Fruit fly (Drosophila melanogaster): Measurements from ENCODE around the gene prd1.
A peak's percentile ranks its signal among the peaks of the same experiment; 100 is the strongest.

prd1 gene

DNA sequence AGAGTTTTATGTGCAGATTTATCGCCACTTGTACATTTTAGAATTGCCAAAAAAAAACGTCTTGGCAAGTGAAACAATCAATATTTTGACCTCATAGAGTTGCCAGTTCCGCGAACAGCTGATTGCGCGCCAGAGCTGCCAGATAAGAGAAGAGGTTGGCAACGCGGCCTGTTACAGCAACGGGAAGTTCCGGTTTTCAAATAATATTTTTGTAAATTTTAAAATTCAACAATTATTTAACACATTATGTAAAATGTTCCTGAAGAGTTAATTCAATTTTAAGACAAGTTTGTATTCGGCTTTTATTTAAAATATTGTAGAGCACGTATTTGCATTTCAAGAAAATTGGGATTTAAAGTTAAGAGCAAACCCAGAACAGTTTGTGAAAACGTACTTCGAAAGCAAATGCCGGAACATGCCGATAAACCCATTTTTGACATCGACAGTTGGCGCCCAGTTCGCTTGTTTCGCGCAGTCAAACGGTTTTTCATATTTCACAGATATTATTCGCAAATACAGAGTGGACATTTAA, at the start of gene prd1, which contains the start of gene HisCl1:
Gene prd1 (minus strand): TSS at position 320 of the 532 bp plus-strand sequence.
Gene HisCl1 (plus strand): TSS at position 482 of the 532 bp plus-strand sequence.
- TF ChIP-seq CG12768 (GFP tag; optimal IDR thresholded peaks at IDR 0.05) (peak; percentile 43), CG5204 (GFP tag; optimal IDR thresholded peaks at IDR 0.05) (no peak), CG1620 (GFP tag; optimal IDR thresholded peaks at IDR 0.05) (peak; percentile 75), CG33017 (tag; optimal IDR thresholded peaks at IDR 0.05) (peak; percentile 63), Crg-1 (GFP tag; optimal IDR thresholded peaks at IDR 0.05) (peak; percentile 76), cnc (optimal IDR thresholded peaks at IDR 0.05) (no peak), bab1 (GFP tag; optimal IDR thresholded peaks at IDR 0.05) (peak; percentile 68), CG14711 (tag; optimal IDR thresholded peaks at IDR 0.05) (peak; percentile 82), toe (GFP tag; optimal IDR thresholded peaks at IDR 0.05) (no peak), CG7045 (GFP tag; optimal IDR thresholded peaks at IDR 0.05) (peak; percentile 75), ovo (GFP tag; optimal IDR thresholded peaks at IDR 0.05) (peak; percentile 63), Clk (GFP tag; optimal IDR thresholded peaks at IDR 0.05) (peak; percentile 62), Mnt (GFP tag; optimal IDR thresholded peaks at IDR 0.05) (peak; percentile 66), CG11617 (GFP tag; optimal IDR thresholded peaks at IDR 0.05) (peak; percentile 80), pad (GFP tag; optimal IDR thresholded peaks at IDR 0.05) (peak; percentile 65), CG7101 (tag; optimal IDR thresholded peaks at IDR 0.05) (peak; percentile 79), tj (GFP tag; optimal IDR thresholded peaks at IDR 0.05) (peak; percentile 38), Hr96 (GFP tag; optimal IDR thresholded peaks at IDR 0.05) (no peak), cic (GFP tag; optimal IDR thresholded peaks at IDR 0.05) (peak; percentile 26), kay (GFP tag; ENCODE audit: borderline replicate concordance) (no peak)

DNA sequence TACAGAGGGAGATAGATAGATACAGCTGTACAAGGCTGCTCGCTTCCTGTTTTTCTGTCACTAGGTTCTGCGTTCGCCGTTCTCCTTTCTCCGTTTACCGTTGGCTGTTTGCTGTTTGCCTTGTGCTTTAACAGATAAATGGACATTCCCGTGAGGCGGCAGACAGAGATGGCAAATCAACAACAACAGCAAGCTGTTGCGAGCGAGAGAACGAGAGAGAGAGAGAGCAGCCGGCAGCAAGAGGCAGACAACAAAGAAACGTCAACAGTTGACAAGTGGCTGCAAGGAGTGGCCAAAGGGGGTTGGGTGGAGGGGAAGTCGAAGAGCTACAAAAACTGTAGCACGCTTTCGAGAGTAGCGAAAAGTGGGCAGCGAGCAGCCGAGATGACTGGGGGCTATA, 46.6 kb upstream of the prd1 start:
- TF ChIP-seq ovo (GFP tag; optimal IDR thresholded peaks at IDR 0.05) (no peak), tj (GFP tag; optimal IDR thresholded peaks at IDR 0.05) (no peak), Hr96 (GFP tag; optimal IDR thresholded peaks at IDR 0.05) (no peak), cnc (optimal IDR thresholded peaks at IDR 0.05) (no peak), CG12768 (GFP tag; optimal IDR thresholded peaks at IDR 0.05) (no peak)

DNA sequence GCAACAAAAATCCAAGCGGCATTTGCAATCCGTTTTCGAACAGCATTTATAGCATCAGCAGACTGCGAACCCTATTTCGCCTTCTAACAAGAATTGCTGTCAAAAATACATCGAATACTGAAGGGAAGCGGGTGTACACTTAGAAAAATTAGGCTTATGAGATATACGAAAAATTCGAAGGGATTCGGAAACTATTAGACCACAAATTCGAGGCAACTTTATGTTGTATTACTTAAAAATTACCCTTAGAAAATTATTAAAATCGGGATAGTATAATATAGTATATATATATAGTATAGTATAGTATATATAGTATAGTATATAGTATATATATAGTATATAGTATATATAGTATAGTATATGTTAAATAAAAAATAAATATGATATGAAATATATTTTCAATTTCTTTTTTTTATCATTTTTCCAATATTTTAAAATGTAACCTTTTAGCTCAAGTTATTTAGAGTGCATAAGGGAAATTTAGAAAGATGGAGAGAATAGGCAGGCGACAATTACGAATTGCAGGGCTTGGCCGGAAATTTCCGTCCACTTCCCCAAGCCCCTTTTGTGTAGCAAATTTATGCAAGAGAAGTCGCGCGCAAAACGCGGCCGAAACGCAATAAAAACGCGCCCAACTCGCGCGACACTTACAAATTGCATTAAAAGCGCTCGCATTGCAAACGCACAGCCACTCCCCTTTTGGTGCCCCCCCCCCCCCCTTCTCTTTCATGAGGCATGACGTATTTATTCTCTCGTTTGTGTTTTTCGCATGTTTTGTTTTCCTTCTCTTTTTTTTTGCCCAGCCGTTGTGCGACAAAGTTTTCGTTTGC, 44.2 kb upstream of the prd1 start:
- TF ChIP-seq Mnt (GFP tag; optimal IDR thresholded peaks at IDR 0.05) (no peak), CG11617 (GFP tag; optimal IDR thresholded peaks at IDR 0.05) (no peak), ovo (GFP tag; optimal IDR thresholded peaks at IDR 0.05) (no peak)

DNA sequence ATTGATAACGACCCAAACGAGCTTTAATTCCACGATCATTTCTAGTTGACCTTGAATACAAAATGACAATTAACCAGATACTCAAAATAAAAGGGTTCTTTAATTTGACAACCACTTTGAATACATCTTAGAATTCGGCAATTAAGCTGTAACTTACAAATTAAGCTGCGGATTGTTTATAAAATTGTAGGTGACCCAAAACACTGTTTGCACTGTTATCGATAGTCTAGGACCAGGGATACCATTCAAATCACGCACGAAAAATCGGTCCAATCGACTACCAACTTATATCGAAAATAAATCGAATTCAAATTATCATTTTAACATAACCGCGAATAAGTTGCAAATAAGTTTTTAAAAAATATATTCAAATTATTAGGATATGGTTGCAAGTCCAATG, 35.5 kb upstream of the prd1 start, which contains the start of gene Kyat:
Gene Kyat (minus strand): TSS at position 228 of the 400 bp plus-strand sequence.
- TF ChIP-seq bab1 (GFP tag; optimal IDR thresholded peaks at IDR 0.05), result peak; percentile 1
- TF ChIP-seq CG5204 (GFP tag; optimal IDR thresholded peaks at IDR 0.05), result no peak

DNA sequence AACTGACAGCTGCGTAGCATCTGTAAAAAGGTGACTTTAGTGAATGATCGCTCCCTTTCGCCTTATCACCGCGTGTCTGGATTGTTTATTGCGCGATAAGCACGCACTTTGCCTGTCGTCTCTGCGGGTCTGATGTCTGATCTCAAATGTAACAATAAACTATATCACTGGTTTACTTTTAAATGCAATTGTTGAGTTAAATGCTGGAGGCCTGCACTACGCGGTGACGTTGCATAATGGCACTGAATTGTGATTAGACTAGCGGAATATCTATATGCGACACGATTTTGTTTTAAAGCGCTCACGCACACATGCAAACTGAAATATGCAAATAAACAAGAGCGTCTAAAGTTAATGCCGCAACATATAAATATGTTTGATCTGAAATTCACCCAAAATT, 35.0 kb upstream of the prd1 start:
- no peak for TF ChIP-seq CG7101 (tag; optimal IDR thresholded peaks at IDR 0.05)
- TF ChIP-seq CG5204 (GFP tag; optimal IDR thresholded peaks at IDR 0.05), result no peak
- TF ChIP-seq cic (GFP tag; optimal IDR thresholded peaks at IDR 0.05), result peak; percentile 27
- TF ChIP-seq toe (GFP tag; optimal IDR thresholded peaks at IDR 0.05), result no peak
- no peak for TF ChIP-seq CG33017 (tag; optimal IDR thresholded peaks at IDR 0.05)
- no peak for TF ChIP-seq ovo (GFP tag; optimal IDR thresholded peaks at IDR 0.05)
- peak; percentile 45 to 53 for TF ChIP-seq cnc (optimal IDR thresholded peaks at IDR 0.05)
- peak; percentile 85 for TF ChIP-seq tj (GFP tag; optimal IDR thresholded peaks at IDR 0.05)
- TF ChIP-seq Clk (GFP tag; optimal IDR thresholded peaks at IDR 0.05), result no peak
- no peak for TF ChIP-seq Crg-1 (GFP tag; optimal IDR thresholded peaks at IDR 0.05)
- TF ChIP-seq CG7045 (GFP tag; optimal IDR thresholded peaks at IDR 0.05), result no peak
- TF ChIP-seq bab1 (GFP tag; optimal IDR thresholded peaks at IDR 0.05), result no peak
- no peak for TF ChIP-seq CG1620 (GFP tag; optimal IDR thresholded peaks at IDR 0.05)
- TF ChIP-seq Mnt (GFP tag; optimal IDR thresholded peaks at IDR 0.05), result no peak
- no peak for TF ChIP-seq CG11617 (GFP tag; optimal IDR thresholded peaks at IDR 0.05)
- TF ChIP-seq CG12768 (GFP tag; optimal IDR thresholded peaks at IDR 0.05), result no peak
- no peak for TF ChIP-seq CG14711 (tag; optimal IDR thresholded peaks at IDR 0.05)
- no peak for TF ChIP-seq pad (GFP tag; optimal IDR thresholded peaks at IDR 0.05)
- no peak for TF ChIP-seq kay (GFP tag; ENCODE audit: borderline replicate concordance)
- TF ChIP-seq Hr96 (GFP tag; optimal IDR thresholded peaks at IDR 0.05), result no peak

DNA sequence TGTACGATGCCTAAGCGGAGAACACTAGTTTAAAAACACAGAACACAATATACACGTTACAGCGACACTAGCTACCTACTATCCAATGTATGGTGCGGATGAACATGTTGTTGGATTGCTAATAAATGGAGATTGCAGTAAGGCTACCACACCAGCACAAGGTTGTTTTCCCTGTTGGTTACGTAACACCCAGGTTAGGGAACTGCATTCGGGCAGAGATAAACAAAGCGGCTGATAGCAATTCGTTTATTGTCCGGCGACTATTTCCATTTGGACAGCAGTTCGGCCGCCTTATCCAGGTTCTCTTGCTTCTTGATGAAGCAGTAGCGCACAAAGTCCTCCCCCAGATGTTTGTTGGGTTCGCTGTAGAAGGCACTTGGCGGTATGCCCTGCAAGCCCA, 33.3 kb upstream of the prd1 start:
- TF ChIP-seq Mnt (GFP tag; optimal IDR thresholded peaks at IDR 0.05), result no peak
- no peak for TF ChIP-seq cic (GFP tag; optimal IDR thresholded peaks at IDR 0.05)
- no peak for TF ChIP-seq Clk (GFP tag; optimal IDR thresholded peaks at IDR 0.05)
- no peak for TF ChIP-seq kay (GFP tag; ENCODE audit: borderline replicate concordance)
- no peak for TF ChIP-seq CG5204 (GFP tag; optimal IDR thresholded peaks at IDR 0.05)
- TF ChIP-seq pad (GFP tag; optimal IDR thresholded peaks at IDR 0.05), result no peak
- no peak for TF ChIP-seq Crg-1 (GFP tag; optimal IDR thresholded peaks at IDR 0.05)
- TF ChIP-seq CG11617 (GFP tag; optimal IDR thresholded peaks at IDR 0.05), result no peak
- no peak for TF ChIP-seq CG33017 (tag; optimal IDR thresholded peaks at IDR 0.05)
- TF ChIP-seq CG12768 (GFP tag; optimal IDR thresholded peaks at IDR 0.05), result no peak
- no peak for TF ChIP-seq tj (GFP tag; optimal IDR thresholded peaks at IDR 0.05)
